Worm (Caenorhabditis elegans) whole organism, L4 larva: ENCODE data around the gene snt-1.

ENCODE experiments used
- F10B5.3 ChIP-seq: sonication (generic microtip); optimal IDR thresholded peaks from 2 replicates; lab custom pipeline; 2016; ENCODE audit warnings: mild to moderate bottlenecking, missing genetic modification characterization, missing compliant biosample characterization
- R02D3.7 ChIP-seq: fragments of 150-350 bp; sonication (generic microtip); optimal IDR thresholded peaks from 3 replicates; lab custom pipeline; 2014; ENCODE audit warnings: missing biosample characterization, missing genetic modification characterization
- T20F7.1 ChIP-seq: fragments of 200-800 bp; sonication (Bioruptor generic); optimal IDR thresholded peaks from 2 replicates; lab custom pipeline; 2018; ENCODE audit warnings: mild to moderate bottlenecking, missing genetic modification characterization, missing compliant biosample characterization
- aha-1 ChIP-seq: fragments of 150-350 bp; peaks from one replicate; lab custom pipeline; 2014; ENCODE audit warnings: missing biosample characterization, missing genetic modification characterization
- attf-4 ChIP-seq: sonication (generic microtip); optimal IDR thresholded peaks from 3 replicates; lab custom pipeline; 2017; ENCODE audit warnings: missing biosample characterization, missing genetic modification characterization
- ceh-20 ChIP-seq: fragments of 200-800 bp; sonication (Bioruptor generic); IDR thresholded peaks from 2 replicates; pipeline ENCODE4 v1.3.6; 2022; ENCODE audit warnings: missing genetic modification reagents, missing genetic modification characterization, missing compliant biosample characterization
- ceh-28 ChIP-seq: fragments of 150-350 bp; optimal IDR thresholded peaks from 2 replicates; lab custom pipeline; 2014; ENCODE audit warnings: missing biosample characterization, missing genetic modification reagents, missing genetic modification characterization
- ceh-32 ChIP-seq: sonication (generic microtip); optimal IDR thresholded peaks from 2 replicates; lab custom pipeline; 2016; ENCODE audit warnings: mild to moderate bottlenecking, missing genetic modification characterization, missing compliant biosample characterization; ENCODE audit not compliant: poor library complexity
- ceh-44 ChIP-seq: fragments of 200-800 bp; sonication (Bioruptor generic); IDR thresholded peaks from 2 replicates; pipeline ENCODE4 v1.3.6; 2022; ENCODE audit warnings: missing genetic modification reagents, missing genetic modification characterization, missing compliant biosample characterization
- ces-1 ChIP-seq: fragments of 150-350 bp; sonication (generic microtip); optimal IDR thresholded peaks from 4 replicates; lab custom pipeline; 2014; ENCODE audit warnings: missing biosample characterization, missing genetic modification reagents, missing genetic modification characterization
- daf-16 ChIP-seq, 3 experiments: sonication (generic microtip); optimal IDR thresholded peaks; 2 replicates each; lab custom pipeline; 2016 to 2017; ENCODE audit warnings: missing genetic modification characterization in 3 of 3, missing genetic modification reagents in 3 of 3, mild to moderate bottlenecking in 2 of 3, missing compliant biosample characterization in 2 of 3, missing biosample characterization in 1 of 3, moderate library complexity in 1 of 3
- dmd-8 ChIP-seq: fragments of 200-800 bp; sonication (Bioruptor generic); IDR thresholded peaks from 2 replicates; pipeline ENCODE4 v1.3.6; 2022; ENCODE audit warnings: missing genetic modification characterization, missing compliant biosample characterization
- dmd-9 ChIP-seq: fragments of 200-800 bp; sonication (Bioruptor generic); IDR thresholded peaks from 2 replicates; pipeline ENCODE4 v1.3.6; 2022; ENCODE audit warnings: missing genetic modification reagents, missing genetic modification characterization, missing compliant biosample characterization
- dve-1 ChIP-seq: sonication (generic microtip); optimal IDR thresholded peaks from 2 replicates; lab custom pipeline; 2017; ENCODE audit warnings: antibody characterized with exemption, mild to moderate bottlenecking, missing genetic modification characterization, missing compliant biosample characterization; ENCODE audit not compliant: insufficient read depth
- fkh-10 ChIP-seq: fragments of 150-350 bp; optimal IDR thresholded peaks from 2 replicates; lab custom pipeline; 2014; ENCODE audit warnings: missing biosample characterization, missing genetic modification reagents, missing genetic modification characterization
- gei-8 ChIP-seq: fragments of 200-800 bp; sonication (Bioruptor generic); optimal IDR thresholded peaks from 2 replicates; lab custom pipeline; 2018; ENCODE audit warnings: mild to moderate bottlenecking, missing genetic modification characterization, missing compliant biosample characterization
- hlh-11 ChIP-seq: fragments of 200-800 bp; sonication (Bioruptor generic); optimal IDR thresholded peaks from 2 replicates; lab custom pipeline; 2018; ENCODE audit warnings: mild to moderate bottlenecking, missing genetic modification characterization, missing compliant biosample characterization
- hlh-30 ChIP-seq: sonication (generic microtip); optimal IDR thresholded peaks from 2 replicates; lab custom pipeline; 2017; ENCODE audit warnings: antibody characterized with exemption, mild to moderate bottlenecking, missing genetic modification characterization, missing compliant biosample characterization; ENCODE audit not compliant: insufficient read depth
- hmg-1.1 ChIP-seq: fragments of 200-800 bp; sonication (Bioruptor generic); IDR thresholded peaks from 2 replicates; pipeline ENCODE4 v1.3.6; 2022; ENCODE audit warnings: missing genetic modification reagents, missing genetic modification characterization, missing compliant biosample characterization
- lin-29 ChIP-seq: fragments of 200-800 bp; sonication (Bioruptor generic); IDR thresholded peaks from 2 replicates; pipeline ENCODE4 v1.3.6; 2022; ENCODE audit warnings: missing genetic modification reagents, missing genetic modification characterization, missing compliant biosample characterization
- lin-38 ChIP-seq: fragments of 200-800 bp; sonication (Bioruptor generic); IDR thresholded peaks from 2 replicates; pipeline ENCODE4 v1.3.6; 2022; ENCODE audit warnings: missing genetic modification reagents, missing genetic modification characterization, missing compliant biosample characterization
- lin-39 ChIP-seq: fragments of 150-350 bp; optimal IDR thresholded peaks from 2 replicates; lab custom pipeline; 2014; ENCODE audit warnings: missing biosample characterization, missing genetic modification reagents, missing genetic modification characterization
- lsy-2 ChIP-seq, 2 experiments: fragments of 150-350 bp in 1 of 2; sonication (generic microtip) in 1 of 2; optimal IDR thresholded peaks; 2 replicates each; lab custom pipeline; 2014 to 2017; ENCODE audit warnings: missing biosample characterization in 2 of 2, missing genetic modification characterization in 2 of 2
- mdl-1 ChIP-seq, 2 experiments: fragments of 150-350 bp in 1 of 2; sonication (generic microtip) in 1 of 2; optimal IDR thresholded peaks; 2 replicates each; lab custom pipeline; 2014 to 2017; ENCODE audit warnings: missing biosample characterization in 2 of 2, missing genetic modification characterization in 2 of 2
- mep-1 ChIP-seq: fragments of 150-350 bp; sonication (generic microtip); optimal IDR thresholded peaks from 3 replicates; lab custom pipeline; 2014; ENCODE audit warnings: missing biosample characterization, missing genetic modification characterization
- mxl-2 ChIP-seq: fragments of 200-800 bp; sonication (Bioruptor generic); conservative IDR thresholded peaks from 2 replicates; pipeline ENCODE4 v1.3.6; 2022; ENCODE audit warnings: missing genetic modification reagents, missing genetic modification characterization, missing compliant biosample characterization
- mxl-3 ChIP-seq: fragments of 200-800 bp; sonication (Bioruptor generic); optimal IDR thresholded peaks from 2 replicates; lab custom pipeline; 2018; ENCODE audit warnings: mild to moderate bottlenecking, missing genetic modification characterization, missing compliant biosample characterization
- nhr-102 ChIP-seq: sonication (generic microtip); optimal IDR thresholded peaks from 2 replicates; lab custom pipeline; 2016; ENCODE audit warnings: mild to moderate bottlenecking, missing genetic modification characterization, moderate library complexity, missing compliant biosample characterization
- nhr-11 ChIP-seq: fragments of 150-350 bp; optimal IDR thresholded peaks from 2 replicates; lab custom pipeline; 2014; ENCODE audit warnings: missing biosample characterization, missing genetic modification characterization
- nhr-111 ChIP-seq: fragments of 200-800 bp; sonication (Bioruptor generic); optimal IDR thresholded peaks from 2 replicates; lab custom pipeline; 2018; ENCODE audit warnings: mild to moderate bottlenecking, missing genetic modification characterization, missing compliant biosample characterization
- nhr-28 ChIP-seq: fragments of 150-350 bp; optimal IDR thresholded peaks from 2 replicates; lab custom pipeline; 2014; ENCODE audit warnings: missing biosample characterization, missing genetic modification characterization
- pha-4 ChIP-seq, 2 experiments: fragments of 150-350 bp in 1 of 2; fragments of 200-800 bp in 1 of 2; sonication (Bioruptor generic) in 1 of 2; IDR thresholded peaks in 1 of 2; optimal IDR thresholded peaks in 1 of 2; 2 replicates each; pipeline versions ENCODE4 v1.3.6 to Lab custom; 2014 to 2022; ENCODE audit warnings: missing genetic modification characterization in 2 of 2, missing genetic modification reagents in 2 of 2, missing biosample characterization in 1 of 2, missing compliant biosample characterization in 1 of 2
- pqm-1 ChIP-seq: sonication (generic microtip); optimal IDR thresholded peaks from 2 replicates; lab custom pipeline; 2017; ENCODE audit warnings: missing biosample characterization, missing genetic modification characterization
- rbr-2 ChIP-seq: sonication (generic microtip); optimal IDR thresholded peaks from 2 replicates; lab custom pipeline; 2016; ENCODE audit warnings: missing genotype, missing genetic modification characterization, missing compliant biosample characterization
- saeg-2 ChIP-seq: fragments of 200-800 bp; sonication (Bioruptor generic); IDR thresholded peaks from 2 replicates; pipeline ENCODE4 v1.3.6; 2022; ENCODE audit warnings: missing genetic modification reagents, missing genetic modification characterization, missing compliant biosample characterization
- sdz-12 ChIP-seq: fragments of 200-800 bp; sonication (Bioruptor generic); optimal IDR thresholded peaks from 2 replicates; lab custom pipeline; 2018; ENCODE audit warnings: mild to moderate bottlenecking, missing genetic modification characterization, missing compliant biosample characterization
- set-16 ChIP-seq: fragments of 200-800 bp; sonication (Bioruptor generic); IDR thresholded peaks from 2 replicates; pipeline ENCODE4 v1.3.6; 2022; ENCODE audit warnings: missing genetic modification reagents, missing genetic modification characterization, missing compliant biosample characterization
- skn-1 ChIP-seq: fragments of 150-350 bp; optimal IDR thresholded peaks from 2 replicates; lab custom pipeline; 2014; ENCODE audit warnings: missing biosample characterization, missing genetic modification characterization
- tra-1 ChIP-seq: fragments of 200-800 bp; sonication (Bioruptor generic); IDR thresholded peaks from 2 replicates; pipeline ENCODE4 v1.3.6; 2022; ENCODE audit warnings: missing genetic modification reagents, missing genetic modification characterization, missing compliant biosample characterization
- unc-62 ChIP-seq, 3 experiments: fragments of 150-350 bp in 1 of 3; sonication (generic microtip); optimal IDR thresholded peaks in 2 of 3; peaks in 1 of 3; 1 replicate in 1 of 3; 2 replicates in 2 of 3; lab custom pipeline; 2014 to 2017; ENCODE audit warnings: missing biosample characterization in 3 of 3, missing genetic modification characterization in 3 of 3, missing genetic modification reagents in 3 of 3, missing genotype in 1 of 3
- zag-1 ChIP-seq: fragments of 150-350 bp; optimal IDR thresholded peaks from 2 replicates; lab custom pipeline; 2014; ENCODE audit warnings: missing biosample characterization, missing genetic modification characterization
- zip-11 ChIP-seq: fragments of 200-800 bp; sonication (Bioruptor generic); IDR thresholded peaks from 2 replicates; pipeline ENCODE4 v1.3.6; 2022; ENCODE audit warnings: missing genetic modification characterization, missing compliant biosample characterization
- ztf-11 ChIP-seq: fragments of 150-350 bp; optimal IDR thresholded peaks from 2 replicates; lab custom pipeline; 2014; ENCODE audit warnings: missing biosample characterization, missing genetic modification characterization
- ztf-7 ChIP-seq: fragments of 150-350 bp; optimal IDR thresholded peaks from 2 replicates; lab custom pipeline; 2014; ENCODE audit warnings: missing biosample characterization, missing genetic modification characterization

snt-1 gene

DNA sequence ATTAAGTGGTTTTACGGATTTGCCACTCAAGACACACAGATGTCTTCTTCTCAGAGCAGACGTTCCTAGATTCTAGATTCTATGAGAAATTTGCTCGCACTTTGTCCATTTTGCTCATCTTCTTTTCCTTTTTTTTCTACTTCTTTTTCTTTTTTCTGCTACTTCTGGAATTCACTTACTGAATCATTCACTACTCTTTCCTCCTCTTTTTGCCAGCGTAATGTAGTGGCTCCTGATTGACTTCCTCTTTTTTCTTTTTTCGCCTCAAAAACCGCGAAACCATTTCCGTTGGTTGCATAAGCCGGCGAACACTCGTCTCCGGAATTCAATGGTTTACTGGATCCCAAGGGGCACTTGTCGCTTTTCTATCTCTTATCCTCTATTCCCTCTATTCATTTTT lies 21.4 kb downstream of the snt-1 start:
- TF ChIP-seq nhr-111 (GFP tag; lab: Kevin White, UChicago) (no peak), mep-1 (tag; lab: Kevin White, UChicago) (no peak), ztf-11 (no peak), ces-1 (GFP tag; lab: Kevin White, UChicago) (peak; percentile 51)

DNA sequence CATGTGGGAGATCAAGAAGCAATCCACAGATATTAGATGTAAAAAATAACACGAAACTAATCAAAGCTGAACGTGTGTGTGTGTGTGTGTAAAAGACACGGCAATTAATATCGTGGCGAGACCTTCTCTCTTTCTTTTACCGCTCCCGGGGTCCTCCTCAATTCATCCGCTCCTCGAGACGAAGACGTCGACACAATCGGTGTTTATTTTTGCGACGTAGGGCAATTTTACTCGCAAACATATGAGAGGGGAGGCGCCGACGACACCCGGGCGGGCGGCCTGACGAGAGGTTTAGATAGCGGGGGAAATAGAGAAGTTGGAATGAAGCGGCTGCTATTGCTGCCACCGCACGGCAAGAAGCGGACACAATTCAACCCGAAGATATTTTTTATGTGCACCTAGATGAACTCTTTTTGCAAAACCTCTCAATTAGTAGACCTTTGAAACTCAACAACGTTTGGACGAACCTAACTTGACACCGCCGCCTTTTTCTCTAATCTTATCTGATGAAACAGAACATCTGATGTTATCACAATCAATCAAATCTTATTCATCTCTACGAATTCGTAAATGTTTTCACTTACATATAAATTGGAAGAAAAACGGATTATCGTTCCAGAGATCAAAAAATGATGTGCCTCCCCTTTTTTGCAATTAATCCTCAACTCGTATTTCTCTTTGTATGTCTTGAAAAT lies 22.1 kb downstream of the snt-1 start:
- TF ChIP-seq mxl-3 (peak; percentile 7), zip-11 (GFP tag; lab: Robert Waterston, UW) (no peak), zag-1 (tag; lab: Kevin White, UChicago) (no peak), ceh-32 (tag; lab: Kevin White, UChicago) (no peak), pqm-1 (tag; lab: Kevin White, UChicago) (no peak), attf-4 (tag; lab: Kevin White, UChicago) (no peak), mep-1 (tag; lab: Kevin White, UChicago) (no peak), hmg-1.1 (GFP tag; lab: Robert Waterston, UW) (0 out of 2 replicates have a peak, but pooled peaks have one; percentile 12), ceh-44 (GFP tag; lab: Robert Waterston, UW) (no peak), lin-29 (GFP tag; lab: Robert Waterston, UW) (no peak), lin-39 (tag; lab: Kevin White, UChicago) (no peak), mxl-2 (GFP tag; lab: Robert Waterston, UW) (no peak), nhr-28 (no peak), gei-8 (GFP tag; lab: Kevin White, UChicago) (no peak), sdz-12 (GFP tag; lab: Kevin White, UChicago) (no peak), saeg-2 (GFP tag; lab: Robert Waterston, UW) (no peak), aha-1 (tag; lab: Kevin White, UChicago) (peak; percentile 55), unc-62 (GFP tag; optimal IDR thresholded peaks at IDR 0.05 in 1 of 2; lab: Kevin White, UChicago) (peak in 1 of 2 experiments; percentile 76), unc-62 (tag; optimal IDR thresholded peaks at IDR 0.05; lab: Kevin White, UChicago) (no peak), set-16 (GFP tag; lab: Robert Waterston, UW) (peak; percentile 34; the same call in 1 of the 2 replicates), ztf-7 (no peak), T20F7.1 (no peak), hlh-11 (tag; lab: Kevin White, UChicago) (peak; percentile 23), dmd-8 (GFP tag; lab: Robert Waterston, UW) (no peak), fkh-10 (GFP tag; lab: Kevin White, UChicago) (no peak), daf-16 (GFP tag; optimal IDR thresholded peaks at IDR 0.05; lab: Kevin White, UChicago) (peak in 1 of 2 experiments; percentile 17), daf-16 (tag; optimal IDR thresholded peaks at IDR 0.05; lab: Kevin White, UChicago) (no peak), tra-1 (GFP tag; lab: Robert Waterston, UW) (no peak), F10B5.3 (tag; lab: Kevin White, UChicago) (no peak), ceh-20 (GFP tag; lab: Robert Waterston, UW) (no peak), rbr-2 (tag; lab: Kevin White, UChicago) (no peak), hlh-30 (tag; lab: Kevin White, UChicago) (peak; percentile 19), mdl-1 (tag; optimal IDR thresholded peaks at IDR 0.05; lab: Kevin White, UChicago) (peak in 1 of 2 experiments; percentile 8), dmd-9 (GFP tag; lab: Robert Waterston, UW) (no peak)
- TF ChIP-seq, all 104 proteins: peak for 9

DNA sequence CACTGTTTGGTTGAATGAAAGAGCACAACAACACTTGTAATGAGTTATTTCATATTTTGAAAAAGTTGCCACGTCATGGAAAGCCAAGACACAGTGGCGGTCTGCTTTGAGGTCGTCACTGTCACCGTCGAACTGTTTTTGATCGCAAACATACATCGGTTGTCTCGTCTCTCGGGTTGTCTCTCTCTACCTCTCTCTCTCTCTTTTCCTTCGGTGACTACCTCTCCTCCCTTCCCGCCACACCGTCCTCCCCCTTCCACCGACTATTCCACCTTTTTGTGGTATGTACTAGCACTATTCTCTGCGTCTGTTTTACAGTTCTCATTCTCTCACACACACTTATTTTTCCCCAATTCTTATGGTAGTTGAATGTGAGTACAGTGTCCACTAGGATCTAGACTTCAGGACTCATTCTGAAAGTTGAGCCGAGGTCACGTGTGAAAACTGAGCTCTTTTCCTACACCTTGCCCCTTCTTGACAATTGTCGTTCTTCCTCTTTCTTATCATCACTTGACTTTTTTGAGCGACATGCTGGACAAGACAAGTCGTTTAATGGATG lies 23.1 kb downstream of the snt-1 start:
- no peak for TF ChIP-seq lin-38 (GFP tag; lab: Robert Waterston, UW)
- TF ChIP-seq nhr-102 (tag; lab: Kevin White, UChicago), result no peak
- TF ChIP-seq lsy-2 (tag; optimal IDR thresholded peaks at IDR 0.05; lab: Kevin White, UChicago), result peak in 1 of 2 experiments; percentile 26
- 0 out of 2 replicates have a peak, but pooled peaks have one; percentile 17 for TF ChIP-seq set-16 (GFP tag; lab: Robert Waterston, UW)
- peak; percentile 43 for TF ChIP-seq hmg-1.1 (GFP tag; lab: Robert Waterston, UW)
- TF ChIP-seq lin-29 (GFP tag; lab: Robert Waterston, UW), result no peak
- peak in 1 of 2 experiments; percentile 69 for TF ChIP-seq unc-62 (GFP tag; optimal IDR thresholded peaks at IDR 0.05 in 1 of 2; lab: Kevin White, UChicago)
- TF ChIP-seq unc-62 (tag; optimal IDR thresholded peaks at IDR 0.05; lab: Kevin White, UChicago), result no peak
- TF ChIP-seq R02D3.7 (tag; lab: Kevin White, UChicago), result no peak
- TF ChIP-seq nhr-11, result peak; percentile 5
- peak; percentile 79 for TF ChIP-seq hlh-11 (tag; lab: Kevin White, UChicago)
- no peak for TF ChIP-seq tra-1 (GFP tag; lab: Robert Waterston, UW)
- TF ChIP-seq pha-4 (GFP tag; IDR thresholded peaks at IDR 0.05; lab: Robert Waterston, UW), result no peak
- no peak for TF ChIP-seq pha-4 (tag; optimal IDR thresholded peaks at IDR 0.05; lab: Kevin White, UChicago)
- no peak for TF ChIP-seq skn-1 (tag; lab: Kevin White, UChicago)
- TF ChIP-seq dve-1, result peak; percentile 22
- TF ChIP-seq ceh-28 (tag; lab: Kevin White, UChicago), result no peak
- TF ChIP-seq mxl-3, result peak; percentile 73
